Fruit fly (Drosophila melanogaster) whole organism, embryonic: ENCODE data around the gene CG43980.
A peak's percentile ranks its signal among the peaks of the same experiment; 100 is the strongest.

Source experiments
- Antp ChIP-seq: fragments of 200-800 bp; sonication (Bioruptor generic); optimal IDR thresholded peaks from 3 replicates; lab custom pipeline; 2016; ENCODE audit warnings: missing biosample characterization, missing genetic modification characterization
- Bgb ChIP-seq: fragments of 200-800 bp; sonication (Bioruptor generic); IDR thresholded peaks from 2 replicates; pipeline ENCODE4 v1.3.6; 2022; ENCODE audit warnings: missing biosample characterization, missing genetic modification characterization; ENCODE audit not compliant: partially characterized antibody
- CG11085 ChIP-seq: fragments of 200-800 bp; sonication (Bioruptor generic); IDR thresholded peaks from 2 replicates; pipeline ENCODE4 v1.3.6; 2022; ENCODE audit warnings: missing biosample characterization, missing genetic modification characterization
- CG12104 ChIP-seq: fragments of 200-800 bp; sonication (Bioruptor generic); optimal IDR thresholded peaks from 3 replicates; lab custom pipeline; 2016; ENCODE audit warnings: missing biosample characterization, missing genetic modification characterization
- CG12236 ChIP-seq: fragments of 200-800 bp; sonication (Bioruptor generic); optimal IDR thresholded peaks from 2 replicates; lab custom pipeline; 2016; ENCODE audit warnings: missing biosample characterization, missing genetic modification characterization
- CG12391 ChIP-seq: fragments of 200-800 bp; sonication (Bioruptor generic); optimal IDR thresholded peaks from 3 replicates; lab custom pipeline; 2018; ENCODE audit warnings: missing biosample characterization, mild to moderate bottlenecking, missing genetic modification characterization, moderate library complexity
- CG17802 ChIP-seq: fragments of 200-800 bp; sonication (Bioruptor generic); optimal IDR thresholded peaks from 2 replicates; lab custom pipeline; 2018; ENCODE audit warnings: missing biosample characterization, mild to moderate bottlenecking, missing genetic modification characterization, moderate library complexity
- CG17829 ChIP-seq: fragments of 200-800 bp; optimal IDR thresholded peaks from 2 replicates; lab custom pipeline; 2019; ENCODE audit warnings: missing biosample characterization, mild to moderate bottlenecking, missing genetic modification characterization, moderate library complexity
- CG18599 ChIP-seq: fragments of 200-800 bp; sonication (Bioruptor generic); optimal IDR thresholded peaks from 3 replicates; lab custom pipeline; 2017; ENCODE audit warnings: missing biosample characterization, missing genetic modification characterization, mild to moderate bottlenecking, moderate library complexity, missing genetic modification reagents
- CG4328 ChIP-seq: fragments of 200-800 bp; sonication (Bioruptor generic); optimal IDR thresholded peaks from 3 replicates; lab custom pipeline; 2017; ENCODE audit warnings: missing biosample characterization, missing genetic modification reagents, missing genetic modification characterization
- CG4424 ChIP-seq: fragments of 200-800 bp; sonication (Bioruptor generic); optimal IDR thresholded peaks from 3 replicates; lab custom pipeline; 2016; ENCODE audit warnings: missing biosample characterization, missing genetic modification characterization
- CG6175 ChIP-seq: fragments of 200-800 bp; sonication (Bioruptor generic); IDR thresholded peaks from 3 replicates; pipeline ENCODE4 v1.3.6; 2022; ENCODE audit warnings: missing biosample characterization, missing genetic modification characterization
- CG6254 ChIP-seq: fragments of 200-800 bp; sonication (Bioruptor generic); optimal IDR thresholded peaks from 3 replicates; lab custom pipeline; 2017; ENCODE audit warnings: mild to moderate bottlenecking, missing biosample characterization, missing genetic modification reagents, missing genetic modification characterization
- CG6765 ChIP-seq: fragments of 200-800 bp; sonication (Bioruptor generic); optimal IDR thresholded peaks from 3 replicates; lab custom pipeline; 2017; ENCODE audit warnings: missing biosample characterization, mild to moderate bottlenecking, missing genetic modification characterization
- CG7928 ChIP-seq: fragments of 200-800 bp; sonication (Bioruptor generic); optimal IDR thresholded peaks from 2 replicates; lab custom pipeline; 2017; ENCODE audit warnings: missing biosample characterization, mild to moderate bottlenecking, missing genetic modification characterization
- CrebB ChIP-seq: fragments of 200-800 bp; sonication (Bioruptor generic); optimal IDR thresholded peaks from 3 replicates; lab custom pipeline; 2018; ENCODE audit warnings: missing biosample characterization, mild to moderate bottlenecking, missing genetic modification characterization
- Dbx ChIP-seq: fragments of 200-800 bp; sonication (Bioruptor generic); IDR thresholded peaks from 3 replicates; pipeline ENCODE4 v1.3.6; 2022; ENCODE audit warnings: missing biosample characterization, missing genetic modification characterization
- Elba2 ChIP-seq: fragments of 200-800 bp; sonication (Bioruptor generic); optimal IDR thresholded peaks from 3 replicates; lab custom pipeline; 2016; ENCODE audit warnings: missing biosample characterization, missing genetic modification characterization
- Fer1 ChIP-seq: fragments of 200-800 bp; sonication (Bioruptor generic); optimal IDR thresholded peaks from 2 replicates; lab custom pipeline; 2017; ENCODE audit warnings: missing biosample characterization, mild to moderate bottlenecking, missing genetic modification characterization
- Gsc ChIP-seq: fragments of 200-800 bp; sonication (Bioruptor generic); IDR thresholded peaks from 2 replicates; pipeline ENCODE4 v1.3.6; 2022; ENCODE audit warnings: missing biosample characterization, missing genetic modification characterization
- HLH3B ChIP-seq: fragments of 200-800 bp; sonication (Bioruptor generic); IDR thresholded peaks from 2 replicates; pipeline ENCODE4 v1.3.6; 2022; ENCODE audit warnings: missing biosample characterization, missing genetic modification characterization
- Lim3 ChIP-seq: fragments of 200-800 bp; sonication (Bioruptor generic); IDR thresholded peaks from 2 replicates; pipeline ENCODE4 v1.3.6; 2022; ENCODE audit warnings: missing biosample characterization, missing genetic modification characterization
- NC2β ChIP-seq: fragments of 200-800 bp; sonication (Bioruptor generic); optimal IDR thresholded peaks from 2 replicates; lab custom pipeline; 2016; ENCODE audit warnings: missing biosample characterization, missing genetic modification characterization
- Opbp ChIP-seq: fragments of 200-800 bp; sonication (Bioruptor generic); IDR thresholded peaks from 3 replicates; pipeline ENCODE4 v1.3.6; 2022; ENCODE audit warnings: missing biosample characterization, missing genetic modification characterization; ENCODE audit not compliant: partially characterized antibody
- Ptx1 ChIP-seq: fragments of 200-800 bp; sonication (Bioruptor generic); IDR thresholded peaks from 2 replicates; pipeline ENCODE4 v1.3.6; 2022; ENCODE audit warnings: missing biosample characterization, missing genetic modification characterization
- al ChIP-seq: fragments of 200-800 bp; sonication (Bioruptor generic); IDR thresholded peaks from 2 replicates; pipeline ENCODE4 v1.3.6; 2022; ENCODE audit warnings: missing biosample characterization, missing genetic modification characterization
- dm ChIP-seq: fragments of 200-800 bp; sonication (Bioruptor generic); optimal IDR thresholded peaks from 3 replicates; lab custom pipeline; 2016; ENCODE audit warnings: missing biosample characterization, missing genetic modification characterization
- dmrt11E ChIP-seq: fragments of 200-800 bp; sonication (Bioruptor generic); optimal IDR thresholded peaks from 3 replicates; lab custom pipeline; 2018; ENCODE audit warnings: missing biosample characterization, mild to moderate bottlenecking, missing genetic modification characterization, moderate library complexity
- gro ChIP-seq: fragments of 200-800 bp; sonication (Bioruptor generic); optimal IDR thresholded peaks from 2 replicates; lab custom pipeline; 2016; ENCODE audit warnings: missing biosample characterization, missing genetic modification characterization
- inv ChIP-seq: fragments of 200-800 bp; sonication (Bioruptor generic); IDR thresholded peaks from 2 replicates; pipeline ENCODE4 v1.3.6; 2022; ENCODE audit warnings: missing biosample characterization, missing genetic modification characterization; ENCODE audit not compliant: partially characterized antibody
- kah ChIP-seq: fragments of 200-800 bp; sonication (Bioruptor generic); optimal IDR thresholded peaks from 2 replicates; lab custom pipeline; 2018; ENCODE audit warnings: missing biosample characterization, mild to moderate bottlenecking, missing genetic modification characterization
- mirr ChIP-seq: fragments of 200-800 bp; sonication (Bioruptor generic); optimal IDR thresholded peaks from 3 replicates; lab custom pipeline; 2018; ENCODE audit warnings: missing biosample characterization, mild to moderate bottlenecking, missing genetic modification characterization
- pb ChIP-seq: fragments of 200-800 bp; sonication (Bioruptor generic); optimal IDR thresholded peaks from 3 replicates; lab custom pipeline; 2016; ENCODE audit warnings: missing biosample characterization, missing genetic modification characterization
- pum ChIP-seq: fragments of 200-800 bp; sonication (Bioruptor generic); optimal IDR thresholded peaks from 2 replicates; lab custom pipeline; 2016; ENCODE audit warnings: missing biosample characterization, missing genetic modification characterization
- sens-2 ChIP-seq: fragments of 200-800 bp; sonication (Bioruptor generic); IDR thresholded peaks from 2 replicates; pipeline ENCODE4 v1.3.6; 2022; ENCODE audit warnings: missing biosample characterization, missing genetic modification characterization
- sima ChIP-seq: fragments of 200-800 bp; sonication (Bioruptor generic); optimal IDR thresholded peaks from 2 replicates; lab custom pipeline; 2016; ENCODE audit warnings: missing biosample characterization, missing genetic modification characterization
- sna ChIP-seq: fragments of 200-800 bp; sonication (Bioruptor generic); IDR thresholded peaks from 2 replicates; pipeline ENCODE4 v1.3.6; 2022; ENCODE audit warnings: missing biosample characterization, missing genetic modification characterization; ENCODE audit not compliant: partially characterized antibody
- sug ChIP-seq: fragments of 200-800 bp; optimal IDR thresholded peaks from 2 replicates; lab custom pipeline; 2019; ENCODE audit warnings: missing biosample characterization, mild to moderate bottlenecking, missing genetic modification characterization, moderate library complexity
- tin ChIP-seq: fragments of 200-800 bp; sonication (Bioruptor generic); optimal IDR thresholded peaks from 3 replicates; lab custom pipeline; 2016; ENCODE audit warnings: missing biosample characterization, missing genetic modification characterization
- tna ChIP-seq: fragments of 200-800 bp; sonication (Bioruptor generic); IDR thresholded peaks from 2 replicates; pipeline ENCODE4 v1.3.6; 2022; ENCODE audit warnings: missing biosample characterization, missing genetic modification characterization; ENCODE audit not compliant: partially characterized antibody
- tx ChIP-seq: fragments of 200-800 bp; sonication (Bioruptor generic); optimal IDR thresholded peaks from 2 replicates; lab custom pipeline; 2016; ENCODE audit warnings: missing biosample characterization, missing genetic modification characterization
- unpg ChIP-seq: fragments of 200-800 bp; sonication (Bioruptor generic); optimal IDR thresholded peaks from 3 replicates; lab custom pipeline; 2018; ENCODE audit warnings: missing biosample characterization, mild to moderate bottlenecking, missing genetic modification characterization, moderate library complexity
- wek ChIP-seq: fragments of 200-800 bp; sonication (Bioruptor generic); optimal IDR thresholded peaks from 3 replicates; lab custom pipeline; 2018; ENCODE audit warnings: missing biosample characterization, mild to moderate bottlenecking, missing genetic modification characterization, moderate library complexity
- z ChIP-seq: fragments of 200-800 bp; sonication (Bioruptor generic); IDR thresholded peaks from 3 replicates; pipeline ENCODE4 v1.3.6; 2022; ENCODE audit warnings: missing biosample characterization, missing genetic modification characterization
- zen ChIP-seq: fragments of 200-800 bp; sonication (Bioruptor generic); optimal IDR thresholded peaks from 3 replicates; lab custom pipeline; 2018; ENCODE audit warnings: missing biosample characterization, mild to moderate bottlenecking, missing genetic modification characterization, moderate library complexity
- zf30C ChIP-seq: fragments of 200-800 bp; sonication (Bioruptor generic); optimal IDR thresholded peaks from 3 replicates; lab custom pipeline; 2018; ENCODE audit warnings: missing biosample characterization, mild to moderate bottlenecking, missing genetic modification characterization

CG43980 gene

dm6 chr3L:21640815-21641214, 3.9 kb upstream of the CG43980 start, which contains the start of gene Atox1 (continued):
- TF ChIP-seq zf30C (GFP tag; lab: Kevin White, UChicago) (peak; percentile 78), wek (no peak), CG11085 (GFP tag; lab: Robert Waterston, UW) (no peak), CG18599 (GFP tag; lab: Kevin White, UChicago) (peak; percentile 35), Gsc (no peak), Ptx1 (GFP tag; lab: Robert Waterston, UW) (0 out of 2 replicates have a peak, but pooled peaks have one; percentile 21), Antp (GFP tag; lab: Kevin White, UChicago) (peak; percentile 19), Dbx (GFP tag; lab: Robert Waterston, UW) (peak; percentile 69; the same call in 2 of the 3 replicates), CG17829 (tag; lab: Kevin White, UChicago) (peak; percentile 27), CG7928 (peak; percentile 61), CG4424 (GFP tag; lab: Kevin White, UChicago) (peak; percentile 10), al (GFP tag; lab: Robert Waterston, UW) (no peak), Opbp (GFP tag; lab: Robert Waterston, UW) (peak; percentile 55; the same call in 1 of the 3 replicates), pum (GFP tag; lab: Kevin White, UChicago) (no peak), mirr (GFP tag; lab: Kevin White, UChicago) (peak; percentile 54), inv (GFP tag; lab: Robert Waterston, UW) (no peak), CG12104 (peak; percentile 3), CG6254 (GFP tag; lab: Kevin White, UChicago) (no peak), Fer1 (GFP tag; lab: Kevin White, UChicago) (peak; percentile 65), CG4328 (GFP tag; lab: Kevin White, UChicago) (peak; percentile 43), NC2β (peak; percentile 1), CG6175 (GFP tag; lab: Robert Waterston, UW) (0 out of 3 replicates have a peak, but pooled peaks have one; percentile 17), Bgb (GFP tag; lab: Robert Waterston, UW) (peak; percentile 37), pb (GFP tag; lab: Kevin White, UChicago) (peak; percentile 23), sens-2 (GFP tag; lab: Robert Waterston, UW) (no peak), tna (GFP tag; lab: Robert Waterston, UW) (no peak), CG6765 (GFP tag; lab: Kevin White, UChicago) (peak; percentile 10), HLH3B (peak; percentile 38; the same call in 1 of the 2 replicates), z (GFP tag; lab: Robert Waterston, UW) (no peak), gro (GFP tag; lab: Kevin White, UChicago) (peak; percentile 6), CrebB (tag; lab: Kevin White, UChicago) (peak; percentile 55), tx (GFP tag; lab: Kevin White, UChicago) (no peak), Elba2 (GFP tag; lab: Kevin White, UChicago) (no peak), sna (GFP tag; lab: Robert Waterston, UW) (no peak), sima (GFP tag; lab: Kevin White, UChicago) (no peak), Lim3 (GFP tag; lab: Robert Waterston, UW) (no peak), zen (peak; percentile 47), kah (no peak), dm (GFP tag; lab: Kevin White, UChicago) (peak; percentile 35), CG12236 (GFP tag; lab: Kevin White, UChicago) (no peak), dmrt11E (no peak), sug (peak; percentile 59), unpg (GFP tag; lab: Kevin White, UChicago) (no peak), CG17802 (tag; lab: Kevin White, UChicago) (no peak), tin (GFP tag; lab: Kevin White, UChicago) (peak; percentile 32), CG12391 (tag; lab: Kevin White, UChicago) (peak; percentile 35)
